Worm (Caenorhabditis elegans): ENCODE measurements around the gene pho-8.

pho-8 gene

ce11 chrV:11860375-11860774 is 27.0 kb downstream of the pho-8 start, which contains the start of gene R13H4.5:
Gene R13H4.5 (plus strand): TSS chrV:11860675.
- no peak for TF ChIP-seq ceh-18 (tag; optimal IDR thresholded peaks at IDR 0.05)
- TF ChIP-seq hlh-15 (tag; optimal IDR thresholded peaks at IDR 0.05), result no peak
- TF ChIP-seq ceh-2 (tag; optimal IDR thresholded peaks at IDR 0.05), result no peak
- no peak for TF ChIP-seq C08G9.2 (tag; optimal IDR thresholded peaks at IDR 0.05)
- TF ChIP-seq C38D4.7 (GFP tag; optimal IDR thresholded peaks at IDR 0.05), result no peak
- TF ChIP-seq ceh-45 (GFP tag; IDR thresholded peaks at IDR 0.05), result no peak
- TF ChIP-seq nfya-1 (tag; optimal IDR thresholded peaks at IDR 0.05), result no peak
- no peak for TF ChIP-seq pha-2 (tag; optimal IDR thresholded peaks at IDR 0.05)
- TF ChIP-seq unc-55 (GFP tag; optimal IDR thresholded peaks at IDR 0.05), result no peak
- TF ChIP-seq ahr-1 (tag; optimal IDR thresholded peaks at IDR 0.05), result no peak
- TF ChIP-seq zip-5 (tag; optimal IDR thresholded peaks at IDR 0.05), result no peak
- TF ChIP-seq dve-1 (tag; optimal IDR thresholded peaks at IDR 0.05), result no peak
- no peak for TF ChIP-seq sox-4 (tag; optimal IDR thresholded peaks at IDR 0.05)
- no peak for TF ChIP-seq elt-2 (tag; optimal IDR thresholded peaks at IDR 0.05)
- TF ChIP-seq sdc-2 (tag; optimal IDR thresholded peaks at IDR 0.05), result no peak
- no peak for TF ChIP-seq lim-6 (tag; optimal IDR thresholded peaks at IDR 0.05)

- no peak for TF ChIP-seq sox-2 (GFP tag; IDR thresholded peaks at IDR 0.05)
- TF ChIP-seq ttx-3 (tag; optimal IDR thresholded peaks at IDR 0.05), result no peak
- no peak for TF ChIP-seq tbx-7 (tag; optimal IDR thresholded peaks at IDR 0.05)
- no peak for TF ChIP-seq ceh-14 (tag; optimal IDR thresholded peaks at IDR 0.05)
- TF ChIP-seq tbx-2 (tag; optimal IDR thresholded peaks at IDR 0.05), result no peak
- TF ChIP-seq K09A11.1 (tag; optimal IDR thresholded peaks at IDR 0.05; ENCODE audit: insufficient read depth), result no peak
- TF ChIP-seq nhr-232 (tag; optimal IDR thresholded peaks at IDR 0.05), result no peak
Measured at ce11 chrV:11861880-11862544, 28.6 kb downstream of the pho-8 start.

- TF ChIP-seq pax-1 (tag; optimal IDR thresholded peaks at IDR 0.05) (no peak), ceh-18 (tag; optimal IDR thresholded peaks at IDR 0.05) (no peak), sox-2 (GFP tag; IDR thresholded peaks at IDR 0.05) (no peak), hlh-13 (GFP tag; optimal IDR thresholded peaks at IDR 0.05) (no peak), fkh-10 (GFP tag; optimal IDR thresholded peaks at IDR 0.05) (no peak), npax-4 (tag; optimal IDR thresholded peaks at IDR 0.05) (no peak), sox-4 (tag; optimal IDR thresholded peaks at IDR 0.05) (no peak), C08G9.2 (tag; optimal IDR thresholded peaks at IDR 0.05) (no peak), nhr-232 (tag; optimal IDR thresholded peaks at IDR 0.05) (no peak), gmeb-2 (tag; optimal IDR thresholded peaks at IDR 0.05) (no peak), unc-86 (tag; optimal IDR thresholded peaks at IDR 0.05) (no peak), ttx-3 (tag; optimal IDR thresholded peaks at IDR 0.05) (no peak), tbx-2 (tag; optimal IDR thresholded peaks at IDR 0.05) (no peak), odd-2 (tag; optimal IDR thresholded peaks at IDR 0.05) (no peak), che-1 (tag; optimal IDR thresholded peaks at IDR 0.05) (no peak)
Measured at ce11 chrV:11862817-11863216, 29.4 kb downstream of the pho-8 start, which contains the start of gene R13H4.6. Gene R13H4.6 (plus strand): TSS chrV:11863117.

ce11 chrV:11868142-11868541 is 34.7 kb downstream of the pho-8 start, which contains the start of gene R13H4.7:
Gene R13H4.7 (minus strand): TSS chrV:11868242.
- TF ChIP-seq pat-9 (tag; optimal IDR thresholded peaks at IDR 0.05) (no peak), nhr-11 (tag; optimal IDR thresholded peaks at IDR 0.05) (no peak), unc-55 (GFP tag; optimal IDR thresholded peaks at IDR 0.05) (no peak), zip-5 (tag; optimal IDR thresholded peaks at IDR 0.05) (no peak), sox-4 (tag; optimal IDR thresholded peaks at IDR 0.05) (no peak), pag-3 (tag; optimal IDR thresholded peaks at IDR 0.05; ENCODE audit: borderline replicate concordance) (no peak), C38D4.7 (GFP tag; optimal IDR thresholded peaks at IDR 0.05) (no peak), hlh-15 (tag; optimal IDR thresholded peaks at IDR 0.05) (no peak), ceh-45 (GFP tag; IDR thresholded peaks at IDR 0.05) (no peak), che-1 (tag; optimal IDR thresholded peaks at IDR 0.05) (no peak), hlh-8 (tag; optimal IDR thresholded peaks at IDR 0.05) (no peak), pha-2 (tag; optimal IDR thresholded peaks at IDR 0.05) (no peak), ceh-19 (GFP tag; optimal IDR thresholded peaks at IDR 0.05) (no peak), ztf-16 (tag; optimal IDR thresholded peaks at IDR 0.05) (no peak)
